In the genomic region with DNA sequence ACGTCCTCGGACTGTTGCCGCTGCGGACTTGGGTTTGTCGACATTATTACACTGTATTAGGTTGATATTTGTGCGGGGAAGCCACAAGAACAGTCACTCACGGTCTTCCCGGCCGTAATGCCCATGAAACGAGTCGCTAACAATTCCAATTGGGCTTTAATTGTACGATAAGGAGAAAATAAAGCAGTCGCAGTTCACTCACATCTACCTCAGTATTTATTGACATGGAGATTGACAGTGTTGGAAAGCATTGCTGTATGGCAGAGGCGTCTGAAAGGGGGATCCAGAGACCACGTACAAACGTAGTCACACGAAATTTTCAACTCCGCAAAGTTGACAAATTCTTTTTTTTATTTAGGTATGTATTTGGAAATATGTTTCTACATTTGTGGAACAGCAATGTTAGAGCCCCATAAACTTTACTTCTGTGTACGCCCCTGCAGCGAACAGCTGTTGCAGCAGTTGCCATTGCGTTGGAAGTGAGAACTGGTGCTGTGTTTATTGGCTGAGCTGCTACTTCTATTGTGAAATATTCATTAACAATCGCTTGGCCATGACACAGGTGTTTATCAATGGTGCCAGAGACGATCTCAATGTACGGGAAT, we compare ENCODE assay signal across 2 fruit fly cellular contexts.
TF ChIP-seq lines count a peak whose summit lies in the region.

Gene CG8372, minus strand, starts transcription at position 237 of the 605 bp plus-strand sequence.
Gene CG8360, plus strand, starts transcription at position 294 of the 605 bp plus-strand sequence.

TF ChIP-seq in whole organism, embryonic, 481 proteins besides CTCF, POLR2A, EP300 and RAD21 (continued from another document and continues in another):
- TF ChIP-seq Myb (GFP tag; optimal IDR thresholded peaks at IDR 0.05; lab: Kevin White, UChicago), result peak; percentile 95
- TF ChIP-seq CG1792 (GFP tag; optimal IDR thresholded peaks at IDR 0.05; lab: Kevin White, UChicago), result peak; percentile 98
- TF ChIP-seq CG34422 (GFP tag; IDR thresholded peaks at IDR 0.05; lab: Robert Waterston, UW), result peak; percentile 99
- TF ChIP-seq Gsc (GFP tag; IDR thresholded peaks at IDR 0.05; lab: Robert Waterston, UW), result peak; percentile 97
- peak; percentile 99 for TF ChIP-seq ranshi (GFP tag; IDR thresholded peaks at IDR 0.05; lab: Robert Waterston, UW)
- TF ChIP-seq rib (GFP tag; IDR thresholded peaks at IDR 0.05; lab: Robert Waterston, UW), result peak; percentile 99
- peak; percentile 97 for TF ChIP-seq wdn (GFP tag; IDR thresholded peaks at IDR 0.05; lab: Robert Waterston, UW)
- TF ChIP-seq CG11085 (GFP tag; IDR thresholded peaks at IDR 0.05; lab: Robert Waterston, UW), result peak; percentile 98
- TF ChIP-seq mirr (GFP tag; optimal IDR thresholded peaks at IDR 0.05; lab: Kevin White, UChicago), result peak; percentile 99
- TF ChIP-seq Nf-YB (GFP tag; optimal IDR thresholded peaks at IDR 0.05; lab: Kevin White, UChicago), result peak; percentile 88
- peak; percentile 98 for TF ChIP-seq CG32767 (GFP tag; IDR thresholded peaks at IDR 0.05; lab: Robert Waterston, UW)
- peak; percentile 96 for TF ChIP-seq CG11504 (tag; optimal IDR thresholded peaks at IDR 0.05; lab: Kevin White, UChicago)
- no peak for TF ChIP-seq h (optimal IDR thresholded peaks at IDR 0.05; lab: Kevin White, UChicago)
- peak; percentile 98 for TF ChIP-seq disco-r (GFP tag; optimal IDR thresholded peaks at IDR 0.05; lab: Kevin White, UChicago)
- TF ChIP-seq CG10462 (GFP tag; optimal IDR thresholded peaks at IDR 0.05; lab: Kevin White, UChicago), result peak; percentile 99
- TF ChIP-seq mld (GFP tag; IDR thresholded peaks at IDR 0.05; lab: Robert Waterston, UW; ENCODE audit: partially characterized antibody), result no peak
- TF ChIP-seq CG6272 (GFP tag; IDR thresholded peaks at IDR 0.05; lab: Robert Waterston, UW), result peak; percentile 99
- no peak for TF ChIP-seq sc (optimal IDR thresholded peaks at IDR 0.05; lab: Kevin White, UChicago)
- peak; percentile 96 for TF ChIP-seq sc (GFP tag; optimal IDR thresholded peaks at IDR 0.05; lab: Kevin White, UChicago)
- peak; percentile 96 for TF ChIP-seq onecut (GFP tag; IDR thresholded peaks at IDR 0.05; lab: Robert Waterston, UW)
- TF ChIP-seq CG13775 (GFP tag; optimal IDR thresholded peaks at IDR 0.05; lab: Kevin White, UChicago), result peak; percentile 98
- peak; percentile 75 for TF ChIP-seq CG13287 (GFP tag; IDR thresholded peaks at IDR 0.05; lab: Robert Waterston, UW; ENCODE audit: partially characterized antibody)
- TF ChIP-seq CG4820 (GFP tag; optimal IDR thresholded peaks at IDR 0.05; lab: Kevin White, UChicago), result peak; percentile 99
- TF ChIP-seq CG8290 (GFP tag; optimal IDR thresholded peaks at IDR 0.05; lab: Kevin White, UChicago), result peak; percentile 98
- TF ChIP-seq CG8290 (tag; optimal IDR thresholded peaks at IDR 0.05; lab: Kevin White, UChicago), result peak; percentile 89 to 97
- peak; percentile 98 for TF ChIP-seq CG10147 (GFP tag; optimal IDR thresholded peaks at IDR 0.05; lab: Kevin White, UChicago)
- peak; percentile 98 for TF ChIP-seq al (GFP tag; IDR thresholded peaks at IDR 0.05; lab: Robert Waterston, UW)
- TF ChIP-seq CG3407 (GFP tag; optimal IDR thresholded peaks at IDR 0.05; lab: Kevin White, UChicago), result peak; percentile 97
- peak; percentile 97 for TF ChIP-seq Blimp-1 (GFP tag; optimal IDR thresholded peaks at IDR 0.05; lab: Kevin White, UChicago)
- TF ChIP-seq fu2 (GFP tag; optimal IDR thresholded peaks at IDR 0.05; lab: Kevin White, UChicago), result peak; percentile 99
- peak; percentile 92 for TF ChIP-seq Nf-YC (tag; optimal IDR thresholded peaks at IDR 0.05; lab: Kevin White, UChicago)
- peak; percentile 93 for TF ChIP-seq MESR4 (GFP tag; optimal IDR thresholded peaks at IDR 0.05; lab: Kevin White, UChicago)
- peak; percentile 99 for TF ChIP-seq ttk (GFP tag; IDR thresholded peaks at IDR 0.05; lab: Robert Waterston, UW)
- TF ChIP-seq Spps (tag; optimal IDR thresholded peaks at IDR 0.05; lab: Kevin White, UChicago), result peak; percentile 97
- TF ChIP-seq CG13894 (tag; optimal IDR thresholded peaks at IDR 0.05; lab: Kevin White, UChicago), result peak; percentile 96
- TF ChIP-seq CG12391 (tag; optimal IDR thresholded peaks at IDR 0.05; lab: Kevin White, UChicago), result peak; percentile 99
- TF ChIP-seq CG4282 (GFP tag; optimal IDR thresholded peaks at IDR 0.05; lab: Kevin White, UChicago), result peak; percentile 98
- peak; percentile 98 for TF ChIP-seq gcm (GFP tag; optimal IDR thresholded peaks at IDR 0.05; lab: Kevin White, UChicago)
- TF ChIP-seq tgo (GFP tag; IDR thresholded peaks at IDR 0.05; lab: Robert Waterston, UW), result peak; percentile 99
- TF ChIP-seq Chrac-16 (GFP tag; optimal IDR thresholded peaks at IDR 0.05; lab: Kevin White, UChicago), result peak; percentile 99
- TF ChIP-seq chif (GFP tag; optimal IDR thresholded peaks at IDR 0.05; lab: Kevin White, UChicago), result peak; percentile 99
- TF ChIP-seq en (GFP tag; optimal IDR thresholded peaks at IDR 0.05; lab: Kevin White, UChicago), result peak; percentile 97
- TF ChIP-seq CG10209 (GFP tag; optimal IDR thresholded peaks at IDR 0.05; lab: Kevin White, UChicago), result peak; percentile 98
- TF ChIP-seq pho (GFP tag; optimal IDR thresholded peaks at IDR 0.05; lab: Kevin White, UChicago), result peak; percentile 99
- peak; percentile 100 for TF ChIP-seq Rfx (GFP tag; IDR thresholded peaks at IDR 0.05; lab: Robert Waterston, UW)
- TF ChIP-seq zen (tag; optimal IDR thresholded peaks at IDR 0.05; lab: Kevin White, UChicago), result peak; percentile 97
- peak; percentile 99 for TF ChIP-seq slbo (GFP tag; IDR thresholded peaks at IDR 0.05; lab: Robert Waterston, UW)
- TF ChIP-seq oc (tag; optimal IDR thresholded peaks at IDR 0.05; lab: Kevin White, UChicago), result peak; percentile 97
- peak; percentile 95 for TF ChIP-seq dmrt11E (tag; optimal IDR thresholded peaks at IDR 0.05; lab: Kevin White, UChicago)
- TF ChIP-seq Fer2 (tag; optimal IDR thresholded peaks at IDR 0.05; lab: Kevin White, UChicago), result peak; percentile 96
- TF ChIP-seq kni (GFP tag; optimal IDR thresholded peaks at IDR 0.05; lab: Kevin White, UChicago), result peak; percentile 90
- TF ChIP-seq CG12744 (GFP tag; optimal IDR thresholded peaks at IDR 0.05; lab: Kevin White, UChicago), result peak; percentile 97
- peak; percentile 99 for TF ChIP-seq CG15269 (tag; optimal IDR thresholded peaks at IDR 0.05; lab: Kevin White, UChicago)
- peak; percentile 95 for TF ChIP-seq sima (GFP tag; optimal IDR thresholded peaks at IDR 0.05; lab: Kevin White, UChicago)
- peak in 1 of 3 experiments; percentile 91 for TF ChIP-seq Stat92E (GFP tag; optimal IDR thresholded peaks at IDR 0.05; lab: Kevin White, UChicago)
- peak; percentile 99 for TF ChIP-seq CG7372 (GFP tag; IDR thresholded peaks at IDR 0.05; lab: Robert Waterston, UW)
- TF ChIP-seq PHDP (tag; optimal IDR thresholded peaks at IDR 0.05; lab: Kevin White, UChicago), result peak; percentile 98
- peak; percentile 100 for TF ChIP-seq sens (GFP tag; lab: Kevin White, UChicago)
- TF ChIP-seq CG32532 (GFP tag; IDR thresholded peaks at IDR 0.05; lab: Robert Waterston, UW), result peak; percentile 99
- peak; percentile 95 for TF ChIP-seq CG7357 (GFP tag; IDR thresholded peaks at IDR 0.05; lab: Robert Waterston, UW)
- TF ChIP-seq tx (GFP tag; optimal IDR thresholded peaks at IDR 0.05; lab: Kevin White, UChicago), result peak; percentile 99

TF ChIP-seq in whole organism, prepupa, 60 proteins besides CTCF, POLR2A, EP300 and RAD21 (continued from another document):
- TF ChIP-seq Met (GFP tag; optimal IDR thresholded peaks at IDR 0.05; lab: Kevin White, UChicago) (peak; percentile 99), CG8632 (GFP tag; optimal IDR thresholded peaks at IDR 0.05; lab: Kevin White, UChicago) (peak; percentile 99), net (GFP tag; optimal IDR thresholded peaks at IDR 0.05; lab: Kevin White, UChicago) (peak; percentile 99), Ets96B (tag; optimal IDR thresholded peaks at IDR 0.05; lab: Kevin White, UChicago) (peak; percentile 99), CG10669 (GFP tag; optimal IDR thresholded peaks at IDR 0.05; lab: Kevin White, UChicago) (peak; percentile 99), CG3032 (tag; optimal IDR thresholded peaks at IDR 0.05; lab: Kevin White, UChicago) (peak; percentile 99), salr (GFP tag; optimal IDR thresholded peaks at IDR 0.05; lab: Kevin White, UChicago) (peak; percentile 98 to 99), CG6163 (GFP tag; IDR thresholded peaks at IDR 0.05; lab: Robert Waterston, UW) (peak; percentile 100), CG16779 (tag; optimal IDR thresholded peaks at IDR 0.05; lab: Kevin White, UChicago) (peak; percentile 98), CG11762 (GFP tag; optimal IDR thresholded peaks at IDR 0.05; lab: Kevin White, UChicago; ENCODE audit: insufficient read depth) (peak; percentile 99), achi (GFP tag; optimal IDR thresholded peaks at IDR 0.05; lab: Kevin White, UChicago) (peak; percentile 99), Ets21C (GFP tag; optimal IDR thresholded peaks at IDR 0.05; lab: Kevin White, UChicago) (peak; percentile 99)
